Fruit fly (Drosophila melanogaster) whole organism, prepupa: Measurements from ENCODE around the gene CG11037.
A peak's percentile ranks its signal among the peaks of the same experiment; 100 is the strongest.

Experiments used
- CG11294 ChIP-seq: fragments of 200-800 bp; sonication (Bioruptor generic); IDR thresholded peaks from 2 replicates; pipeline ENCODE4 v1.3.6; 2022; ENCODE audit warnings: missing biosample characterization, missing genetic modification characterization
- CG11902 ChIP-seq: fragments of 200-800 bp; sonication (Bioruptor generic); optimal IDR thresholded peaks from 3 replicates; lab custom pipeline; 2016; ENCODE audit warnings: missing biosample characterization, missing genetic modification characterization
- CG15336 ChIP-seq: fragments of 200-800 bp; sonication (Bioruptor generic); IDR thresholded peaks from 2 replicates; pipeline ENCODE4 v1.3.6; 2022; ENCODE audit warnings: missing biosample characterization, missing genetic modification characterization
- CG3032 ChIP-seq: fragments of 200-800 bp; optimal IDR thresholded peaks from 2 replicates; lab custom pipeline; 2019; ENCODE audit warnings: missing biosample characterization, mild to moderate bottlenecking, missing genetic modification characterization, moderate library complexity
- CG31627 ChIP-seq: fragments of 200-800 bp; sonication (Bioruptor generic); optimal IDR thresholded peaks from 3 replicates; lab custom pipeline; 2016; ENCODE audit warnings: missing biosample characterization, missing genetic modification characterization
- CG32006 ChIP-seq: fragments of 200-800 bp; sonication (Bioruptor generic); optimal IDR thresholded peaks from 3 replicates; lab custom pipeline; 2017; ENCODE audit warnings: missing biosample characterization, mild to moderate bottlenecking, missing genetic modification characterization
- CG34406 ChIP-seq: fragments of 200-800 bp; sonication (Bioruptor generic); optimal IDR thresholded peaks from 3 replicates; lab custom pipeline; 2016; ENCODE audit warnings: missing biosample characterization, missing genetic modification characterization
- CG3919 ChIP-seq: fragments of 200-800 bp; sonication (Bioruptor generic); optimal IDR thresholded peaks from 3 replicates; lab custom pipeline; 2016; ENCODE audit warnings: missing biosample characterization, missing genetic modification characterization
- CG4318 ChIP-seq: fragments of 200-800 bp; sonication (Bioruptor generic); optimal IDR thresholded peaks from 3 replicates; lab custom pipeline; 2017; ENCODE audit warnings: missing biosample characterization, mild to moderate bottlenecking, missing genetic modification characterization
- CG6163 ChIP-seq: fragments of 200-800 bp; sonication (Bioruptor generic); IDR thresholded peaks from 3 replicates; pipeline ENCODE4 v1.3.6; 2022; ENCODE audit warnings: missing biosample characterization, missing genetic modification characterization
- CG6792 ChIP-seq: fragments of 200-800 bp; sonication (Bioruptor generic); optimal IDR thresholded peaks from 3 replicates; lab custom pipeline; 2016; ENCODE audit warnings: missing biosample characterization, missing genetic modification characterization
- CG6808 ChIP-seq: fragments of 200-800 bp; sonication (Bioruptor generic); optimal IDR thresholded peaks from 3 replicates; lab custom pipeline; 2017; ENCODE audit warnings: missing biosample characterization, missing genetic modification characterization, mild to moderate bottlenecking, moderate library complexity, missing genetic modification reagents
- CG6854 ChIP-seq: fragments of 200-800 bp; sonication (Bioruptor generic); optimal IDR thresholded peaks from 2 replicates; lab custom pipeline; 2017; ENCODE audit warnings: missing biosample characterization, mild to moderate bottlenecking, missing genetic modification characterization
- CG7368 ChIP-seq: fragments of 200-800 bp; sonication (Bioruptor generic); optimal IDR thresholded peaks from 3 replicates; lab custom pipeline; 2016; ENCODE audit warnings: missing biosample characterization, missing genetic modification characterization
- CG8319 ChIP-seq: fragments of 200-800 bp; sonication (Bioruptor generic); optimal IDR thresholded peaks from 3 replicates; lab custom pipeline; 2016; ENCODE audit warnings: missing biosample characterization, missing genetic modification characterization
- CG9139 ChIP-seq: fragments of 200-800 bp; sonication (Bioruptor generic); optimal IDR thresholded peaks from 3 replicates; lab custom pipeline; 2017; ENCODE audit warnings: missing biosample characterization, mild to moderate bottlenecking, missing genetic modification characterization
- Eip75B ChIP-seq: fragments of 200-800 bp; sonication (Bioruptor generic); optimal IDR thresholded peaks from 3 replicates; lab custom pipeline; 2016; ENCODE audit warnings: missing biosample characterization, missing genetic modification characterization
- Eip78C ChIP-seq: fragments of 200-800 bp; sonication (Bioruptor generic); peaks from one replicate; lab custom pipeline; 2016; ENCODE audit warnings: missing biosample characterization, missing genetic modification characterization
- Eip93F ChIP-seq: fragments of 200-800 bp; sonication (Bioruptor generic); optimal IDR thresholded peaks from 2 replicates; lab custom pipeline; 2016; ENCODE audit warnings: missing biosample characterization, mild to moderate bottlenecking, missing genetic modification characterization
- Ets96B ChIP-seq: fragments of 200-800 bp; optimal IDR thresholded peaks from 2 replicates; lab custom pipeline; 2019; ENCODE audit warnings: missing biosample characterization, mild to moderate bottlenecking, missing genetic modification characterization, moderate library complexity
- Gug ChIP-seq: fragments of 200-800 bp; sonication (Bioruptor generic); IDR thresholded peaks from 2 replicates; pipeline ENCODE4 v1.3.6; 2022; ENCODE audit warnings: missing biosample characterization, missing genetic modification characterization
- Hr39 ChIP-seq: fragments of 200-800 bp; sonication (Bioruptor generic); optimal IDR thresholded peaks from 2 replicates; lab custom pipeline; 2016; ENCODE audit warnings: missing biosample characterization, missing genetic modification characterization
- Hr4 ChIP-seq: fragments of 200-800 bp; sonication (Bioruptor generic); optimal IDR thresholded peaks from 3 replicates; lab custom pipeline; 2016; ENCODE audit warnings: missing biosample characterization, missing genetic modification characterization
- Lpt ChIP-seq: fragments of 200-800 bp; sonication (Bioruptor generic); optimal IDR thresholded peaks from 3 replicates; lab custom pipeline; 2016; ENCODE audit warnings: missing biosample characterization, missing genetic modification characterization
- Met ChIP-seq: fragments of 200-800 bp; sonication (Bioruptor generic); optimal IDR thresholded peaks from 3 replicates; lab custom pipeline; 2016; ENCODE audit warnings: missing biosample characterization, missing genetic modification characterization
- Sox14 ChIP-seq: fragments of 200-800 bp; sonication (Bioruptor generic); optimal IDR thresholded peaks from 3 replicates; lab custom pipeline; 2016; ENCODE audit warnings: missing biosample characterization, missing genetic modification characterization
- Sox15 ChIP-seq: fragments of 200-800 bp; sonication (Bioruptor generic); optimal IDR thresholded peaks from 3 replicates; lab custom pipeline; 2016; ENCODE audit warnings: missing biosample characterization, missing genetic modification characterization
- achi ChIP-seq: fragments of 200-800 bp; sonication (Bioruptor generic); optimal IDR thresholded peaks from 3 replicates; lab custom pipeline; 2016; ENCODE audit warnings: missing biosample characterization, missing genetic modification characterization
- cyc ChIP-seq: fragments of 200-800 bp; sonication (Bioruptor generic); optimal IDR thresholded peaks from 3 replicates; lab custom pipeline; 2016; ENCODE audit warnings: missing biosample characterization, missing genetic modification characterization
- dac ChIP-seq: fragments of 200-800 bp; sonication (Bioruptor generic); optimal IDR thresholded peaks from 2 replicates; lab custom pipeline; 2017; ENCODE audit warnings: missing biosample characterization, mild to moderate bottlenecking, missing genetic modification characterization
- dsx ChIP-seq: fragments of 200-800 bp; optimal IDR thresholded peaks from 3 replicates; lab custom pipeline; 2019; ENCODE audit warnings: missing biosample characterization, mild to moderate bottlenecking, missing genetic modification characterization, moderate library complexity; ENCODE audit not compliant: poor library complexity, severe bottlenecking
- eg ChIP-seq: fragments of 200-800 bp; sonication (Bioruptor generic); IDR thresholded peaks from 3 replicates; pipeline ENCODE4 v1.3.6; 2022; ENCODE audit warnings: missing biosample characterization, missing genetic modification characterization
- esn ChIP-seq: fragments of 200-800 bp; sonication (Bioruptor generic); optimal IDR thresholded peaks from 2 replicates; lab custom pipeline; 2016; ENCODE audit warnings: missing biosample characterization, mild to moderate bottlenecking, missing genetic modification characterization, moderate library complexity
- fd59A ChIP-seq: fragments of 200-800 bp; sonication (Bioruptor generic); optimal IDR thresholded peaks from 2 replicates; lab custom pipeline; 2017; ENCODE audit warnings: missing biosample characterization, mild to moderate bottlenecking, missing genetic modification characterization, missing genetic modification reagents
- fd85E ChIP-seq: fragments of 200-800 bp; sonication (Bioruptor generic); optimal IDR thresholded peaks from 3 replicates; lab custom pipeline; 2016; ENCODE audit warnings: missing biosample characterization, missing genetic modification characterization
- fkh ChIP-seq: fragments of 200-800 bp; sonication (Bioruptor generic); optimal IDR thresholded peaks from 3 replicates; lab custom pipeline; 2017; ENCODE audit warnings: missing biosample characterization, mild to moderate bottlenecking, missing genetic modification characterization, moderate library complexity
- lz ChIP-seq: fragments of 200-800 bp; sonication (Bioruptor generic); optimal IDR thresholded peaks from 3 replicates; lab custom pipeline; 2016; ENCODE audit warnings: missing biosample characterization, missing genetic modification characterization
- net ChIP-seq: fragments of 200-800 bp; sonication (Bioruptor generic); optimal IDR thresholded peaks from 3 replicates; lab custom pipeline; 2016; ENCODE audit warnings: missing biosample characterization, missing genetic modification characterization
- pdm3 ChIP-seq: fragments of 200-800 bp; sonication (Bioruptor generic); optimal IDR thresholded peaks from 3 replicates; lab custom pipeline; 2016; ENCODE audit warnings: missing biosample characterization, missing genetic modification characterization
- salr ChIP-seq, 2 experiments: fragments of 200-800 bp; sonication (Bioruptor generic); optimal IDR thresholded peaks; 3 replicates each; lab custom pipeline; 2016 to 2018; ENCODE audit warnings: missing biosample characterization in 2 of 2, missing genetic modification characterization in 2 of 2, mild to moderate bottlenecking in 1 of 2
- spab ChIP-seq: fragments of 200-800 bp; sonication (Bioruptor generic); optimal IDR thresholded peaks from 2 replicates; lab custom pipeline; 2017; ENCODE audit warnings: missing biosample characterization, mild to moderate bottlenecking, missing genetic modification characterization, missing genetic modification reagents
- ss ChIP-seq, 2 experiments: fragments of 200-800 bp; sonication (Bioruptor generic); optimal IDR thresholded peaks; 2 replicates in 1 of 2; 3 replicates in 1 of 2; lab custom pipeline; 2017 to 2018; ENCODE audit warnings: mild to moderate bottlenecking in 2 of 2, missing biosample characterization in 2 of 2, missing genetic modification characterization in 2 of 2, moderate library complexity in 1 of 2
- svp ChIP-seq: fragments of 200-800 bp; sonication (Bioruptor generic); peaks from one replicate; lab custom pipeline; 2016; ENCODE audit warnings: missing biosample characterization, missing genetic modification characterization
- topi ChIP-seq: fragments of 200-800 bp; sonication (Bioruptor generic); optimal IDR thresholded peaks from 3 replicates; lab custom pipeline; 2016; ENCODE audit warnings: missing biosample characterization, missing genetic modification characterization
- vri ChIP-seq: fragments of 200-800 bp; sonication (Bioruptor generic); optimal IDR thresholded peaks from 3 replicates; lab custom pipeline; 2016; ENCODE audit warnings: missing biosample characterization, mild to moderate bottlenecking, missing genetic modification characterization

The CG11037 gene

DNA sequence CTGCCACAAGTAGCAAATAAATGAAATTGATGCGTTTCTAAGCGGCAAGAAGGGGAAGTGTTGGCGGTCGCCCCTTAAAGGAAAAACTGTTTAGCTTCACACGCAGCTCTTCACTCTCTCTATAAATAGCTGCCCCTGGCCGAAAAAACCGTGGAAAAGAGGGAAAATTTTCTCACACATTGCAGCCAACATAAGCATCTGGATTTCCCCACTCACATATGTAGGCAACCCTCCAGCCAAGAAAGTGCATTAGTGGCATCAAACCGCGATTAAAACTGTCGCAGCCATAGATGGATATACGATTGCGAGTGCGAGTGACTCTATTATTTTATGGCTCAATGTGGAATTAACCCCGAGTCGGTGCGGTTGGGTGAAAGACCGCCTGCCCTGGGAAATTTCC lies 28.6 kb downstream of the CG11037 start:
- TF ChIP-seq CG6163 (no peak), CG6808 (GFP tag; lab: Kevin White, UChicago) (no peak), CG32006 (no peak), CG7368 (no peak), CG6792 (GFP tag; lab: Kevin White, UChicago) (no peak), Ets96B (tag; lab: Kevin White, UChicago) (no peak), CG4318 (GFP tag; lab: Kevin White, UChicago) (no peak), spab (no peak), eg (GFP tag; lab: Robert Waterston, UW) (no peak), fkh (GFP tag; lab: Kevin White, UChicago) (no peak), CG8319 (GFP tag; lab: Kevin White, UChicago) (no peak), topi (no peak)

DNA sequence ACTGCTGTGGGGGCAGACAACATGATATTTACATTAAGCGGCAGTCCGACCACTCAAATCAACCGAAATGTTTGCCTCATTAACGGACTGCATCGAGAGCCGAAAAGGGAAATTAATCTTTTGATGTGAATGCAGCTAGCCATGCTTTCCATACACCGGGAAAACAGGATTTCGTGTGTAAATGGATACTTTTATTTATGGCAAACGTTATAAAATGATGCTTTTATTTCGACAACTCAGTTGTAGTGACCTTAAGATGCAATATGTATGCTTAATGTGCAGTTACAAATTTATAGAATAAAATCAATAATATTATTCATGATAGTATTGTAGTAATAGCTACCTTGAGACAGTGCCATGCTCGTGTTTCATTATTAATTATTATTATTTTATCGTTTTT lies 29.7 kb downstream of the CG11037 start:
- TF ChIP-seq spab (no peak), net (GFP tag; lab: Kevin White, UChicago) (no peak), Eip78C (peak; percentile 69), CG4318 (GFP tag; lab: Kevin White, UChicago) (no peak), Hr4 (GFP tag; lab: Kevin White, UChicago) (no peak), svp (GFP tag; lab: Kevin White, UChicago) (peak; percentile 72)

DNA sequence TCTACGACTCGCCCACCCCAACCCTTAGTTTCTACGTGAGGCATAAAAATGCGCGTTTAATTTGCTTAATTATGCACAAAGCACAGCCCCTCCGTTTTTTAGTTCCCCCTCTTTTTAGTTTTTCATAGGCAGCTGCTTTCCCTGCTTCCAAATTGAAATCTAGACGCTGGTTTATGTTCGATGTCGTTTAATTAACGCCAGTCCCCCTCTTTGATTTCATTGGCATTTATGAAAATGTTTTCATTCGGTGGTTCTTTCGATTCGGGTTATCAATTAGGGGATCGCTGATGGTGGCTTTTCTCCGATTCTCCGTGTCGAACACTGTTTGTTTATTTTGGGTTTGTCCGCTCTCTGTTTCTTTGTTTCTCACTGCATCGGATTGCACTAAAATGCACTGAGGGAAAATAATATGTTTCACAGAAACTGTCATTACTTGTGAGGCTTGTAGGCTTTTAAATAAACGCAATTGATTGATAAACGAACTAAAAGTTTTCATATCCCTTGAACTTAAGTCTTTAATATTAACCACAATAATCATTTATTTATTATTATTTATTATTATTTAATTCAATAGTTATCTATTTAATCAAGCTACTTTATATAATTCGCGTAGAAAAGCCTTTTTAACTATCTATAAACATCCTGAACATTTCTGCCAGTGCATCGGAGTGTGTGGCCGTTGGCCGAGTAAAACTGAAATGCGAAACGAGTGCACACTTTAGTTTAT lies 31.0 kb downstream of the CG11037 start:
- TF ChIP-seq CG34406 (peak; percentile 75), CG6854 (GFP tag; lab: Kevin White, UChicago) (no peak), dac (GFP tag; lab: Kevin White, UChicago) (peak; percentile 44), CG3919 (GFP tag; lab: Kevin White, UChicago) (peak; percentile 59), fkh (GFP tag; lab: Kevin White, UChicago) (no peak), Eip93F (no peak), Hr39 (GFP tag; lab: Kevin White, UChicago) (peak; percentile 11), CG3032 (tag; lab: Kevin White, UChicago) (peak; percentile 80), CG4318 (GFP tag; lab: Kevin White, UChicago) (peak; percentile 70), fd59A (GFP tag; lab: Kevin White, UChicago) (peak; percentile 26), salr (GFP tag; optimal IDR thresholded peaks at IDR 0.05; lab: Kevin White, UChicago) (peak; percentile 0 to 46), Sox14 (peak; percentile 30), Sox15 (GFP tag; lab: Kevin White, UChicago) (peak; percentile 37), ss (GFP tag; optimal IDR thresholded peaks at IDR 0.05; lab: Kevin White, UChicago) (peak; percentile 39 to 49), dsx (GFP tag; lab: Kevin White, UChicago) (peak; percentile 82), CG8319 (GFP tag; lab: Kevin White, UChicago) (peak; percentile 27), esn (GFP tag; lab: Kevin White, UChicago) (peak; percentile 56), Lpt (peak; percentile 62), Gug (GFP tag; lab: Robert Waterston, UW) (peak; percentile 54; the same call in 1 of the 2 replicates), pdm3 (GFP tag; lab: Kevin White, UChicago) (peak; percentile 1), Eip75B (peak; percentile 62), achi (GFP tag; lab: Kevin White, UChicago) (peak; percentile 78), CG6792 (GFP tag; lab: Kevin White, UChicago) (peak; percentile 48), CG11902 (peak; percentile 33), Met (GFP tag; lab: Kevin White, UChicago) (peak; percentile 40), CG15336 (GFP tag; lab: Robert Waterston, UW) (peak; percentile 75), lz (GFP tag; lab: Kevin White, UChicago) (peak; percentile 24), CG31627 (GFP tag; lab: Kevin White, UChicago) (no peak), vri (GFP tag; lab: Kevin White, UChicago) (no peak), CG7368 (peak; percentile 60), CG11294 (GFP tag; lab: Robert Waterston, UW) (peak; percentile 53; the same call in 1 of the 2 replicates), cyc (GFP tag; lab: Kevin White, UChicago) (no peak), CG6808 (GFP tag; lab: Kevin White, UChicago) (peak; percentile 61), net (GFP tag; lab: Kevin White, UChicago) (peak; percentile 53), spab (peak; percentile 74), CG32006 (peak; percentile 83), fd85E (GFP tag; lab: Kevin White, UChicago) (peak; percentile 26), Eip78C (peak; percentile 90), svp (GFP tag; lab: Kevin White, UChicago) (peak; percentile 56), CG9139 (peak; percentile 61), CG6163 (no peak; the same call in 2 of the 3 replicates)
